Worm (Caenorhabditis elegans) whole organism, mixed stage, embryonic: Measurements from ENCODE around the gene clec-51.

Experiments
- elt-3 ChIP-seq: fragments of 150-350 bp; optimal IDR thresholded peaks from 2 replicates; lab custom pipeline; 2014; ENCODE audit warnings: missing biosample characterization, missing genetic modification characterization
- ham-2 ChIP-seq: fragments of 200-800 bp; sonication (Bioruptor generic); optimal IDR thresholded peaks from 2 replicates; lab custom pipeline; 2018; ENCODE audit warnings: mild to moderate bottlenecking, missing genetic modification characterization, missing compliant biosample characterization
- mab-5 ChIP-seq: fragments of 150-350 bp; optimal IDR thresholded peaks from 2 replicates; lab custom pipeline; 2014; ENCODE audit warnings: missing biosample characterization, missing genetic modification characterization
- nhr-237 ChIP-seq: fragments of 150-350 bp; optimal IDR thresholded peaks from 2 replicates; lab custom pipeline; 2014; ENCODE audit warnings: missing biosample characterization, missing genetic modification characterization
- nhr-28 ChIP-seq: fragments of 150-350 bp; optimal IDR thresholded peaks from 2 replicates; lab custom pipeline; 2014; ENCODE audit warnings: missing biosample characterization, missing genetic modification characterization
- nhr-76 ChIP-seq: sonication (generic microtip); optimal IDR thresholded peaks from 2 replicates; lab custom pipeline; 2017; ENCODE audit warnings: missing biosample characterization, missing genetic modification characterization
- snpc-4 ChIP-seq: fragments of 150-350 bp; optimal IDR thresholded peaks from 2 replicates; lab custom pipeline; 2014; ENCODE audit warnings: missing biosample characterization, missing genetic modification characterization
- unc-62 ChIP-seq: fragments of 150-350 bp; optimal IDR thresholded peaks from 2 replicates; lab custom pipeline; 2014; ENCODE audit warnings: missing biosample characterization, missing genetic modification reagents, missing genetic modification characterization
- ztf-11 ChIP-seq: fragments of 150-350 bp; optimal IDR thresholded peaks from 2 replicates; lab custom pipeline; 2014; ENCODE audit warnings: missing biosample characterization, missing genetic modification characterization

- TF ChIP-seq snpc-4 (no peak), mab-5 (tag; lab: Kevin White, UChicago) (no peak), ztf-11 (tag; lab: Kevin White, UChicago) (no peak), unc-62 (no peak), nhr-28 (tag; lab: Kevin White, UChicago) (no peak), elt-3 (tag; lab: Kevin White, UChicago) (no peak), ham-2 (GFP tag; lab: Kevin White, UChicago) (no peak), nhr-76 (tag; lab: Kevin White, UChicago) (no peak), nhr-237 (tag; lab: Kevin White, UChicago) (no peak)
Measured at ce11 chrIV:8205272-8206098, 41.9 kb upstream of the clec-51 start, which contains the start of gene hgrs-1.
